Worm (Caenorhabditis elegans) whole organism, late embryonic: ENCODE results near the gene C07A9.9.

Source experiments
- C08G9.2 ChIP-seq: sonication (generic microtip); optimal IDR thresholded peaks from 2 replicates; lab custom pipeline; 2016; ENCODE audit warnings: mild to moderate bottlenecking, missing genetic modification characterization, moderate library complexity, missing compliant biosample characterization
- K02D7.2 ChIP-seq: sonication (generic microtip); optimal IDR thresholded peaks from 2 replicates; lab custom pipeline; 2017; ENCODE audit warnings: mild to moderate bottlenecking, missing genetic modification characterization, missing compliant biosample characterization
- Y22D7AL.16 ChIP-seq: sonication (generic microtip); optimal IDR thresholded peaks from 2 replicates; lab custom pipeline; 2016; ENCODE audit warnings: missing genetic modification characterization, missing compliant biosample characterization
- ceh-14 ChIP-seq: sonication (generic microtip); optimal IDR thresholded peaks from 2 replicates; lab custom pipeline; 2016; ENCODE audit warnings: missing genotype, missing genetic modification characterization, missing compliant biosample characterization
- ceh-18 ChIP-seq: sonication (generic microtip); optimal IDR thresholded peaks from 2 replicates; lab custom pipeline; 2016; ENCODE audit warnings: missing genetic modification characterization, missing compliant biosample characterization
- ceh-19 ChIP-seq: fragments of 200-800 bp; sonication (Bioruptor generic); optimal IDR thresholded peaks from 2 replicates; lab custom pipeline; 2018; ENCODE audit warnings: mild to moderate bottlenecking, missing genetic modification characterization, missing compliant biosample characterization
- ceh-2 ChIP-seq: sonication (generic microtip); optimal IDR thresholded peaks from 2 replicates; lab custom pipeline; 2016; ENCODE audit warnings: missing genotype, missing genetic modification characterization, missing compliant biosample characterization
- ceh-22 ChIP-seq: sonication (generic microtip); optimal IDR thresholded peaks from 2 replicates; lab custom pipeline; 2017; ENCODE audit warnings: missing biosample characterization, missing genetic modification characterization
- ceh-24 ChIP-seq: sonication (generic microtip); optimal IDR thresholded peaks from 2 replicates; lab custom pipeline; 2016; ENCODE audit warnings: mild to moderate bottlenecking, missing genetic modification characterization, missing compliant biosample characterization
- ceh-30 ChIP-seq: fragments of 150-350 bp; optimal IDR thresholded peaks from 2 replicates; lab custom pipeline; 2014; ENCODE audit warnings: missing biosample characterization, missing genetic modification characterization
- ceh-31 ChIP-seq: sonication (generic microtip); optimal IDR thresholded peaks from 2 replicates; lab custom pipeline; 2016; ENCODE audit warnings: missing genetic modification characterization, missing compliant biosample characterization
- ceh-34 ChIP-seq: sonication (generic microtip); optimal IDR thresholded peaks from 2 replicates; lab custom pipeline; 2016; ENCODE audit warnings: mild to moderate bottlenecking, missing genetic modification characterization, missing compliant biosample characterization
- ceh-6 ChIP-seq: fragments of 200-800 bp; sonication (Bioruptor generic); optimal IDR thresholded peaks from 2 replicates; lab custom pipeline; 2018; ENCODE audit warnings: mild to moderate bottlenecking, missing genetic modification characterization, missing compliant biosample characterization
- ceh-9 ChIP-seq: sonication (generic microtip); optimal IDR thresholded peaks from 2 replicates; lab custom pipeline; 2016; ENCODE audit warnings: mild to moderate bottlenecking, missing genetic modification characterization, inconsistent platforms, missing compliant biosample characterization
- dmd-4 ChIP-seq: sonication (generic microtip); optimal IDR thresholded peaks from 2 replicates; lab custom pipeline; 2016; ENCODE audit warnings: borderline replicate concordance, missing genetic modification characterization, missing compliant biosample characterization
- dve-1 ChIP-seq: sonication (generic microtip); optimal IDR thresholded peaks from 2 replicates; lab custom pipeline; 2017; ENCODE audit warnings: antibody characterized with exemption, mild to moderate bottlenecking, missing genetic modification characterization, missing compliant biosample characterization
- elt-2 ChIP-seq: sonication (generic microtip); optimal IDR thresholded peaks from 2 replicates; lab custom pipeline; 2016; ENCODE audit warnings: missing genetic modification reagents, missing genetic modification characterization, missing compliant biosample characterization
- elt-4 ChIP-seq: sonication (generic microtip); optimal IDR thresholded peaks from 2 replicates; lab custom pipeline; 2016; ENCODE audit warnings: missing genetic modification characterization, missing compliant biosample characterization
- fkh-10 ChIP-seq: fragments of 150-350 bp; optimal IDR thresholded peaks from 2 replicates; lab custom pipeline; 2014; ENCODE audit warnings: missing biosample characterization, missing genetic modification reagents, missing genetic modification characterization
- fkh-6 ChIP-seq: sonication (generic microtip); optimal IDR thresholded peaks from 2 replicates; lab custom pipeline; 2016; ENCODE audit warnings: missing genetic modification characterization, missing compliant biosample characterization
- pax-1 ChIP-seq: fragments of 150-350 bp; optimal IDR thresholded peaks from 2 replicates; lab custom pipeline; 2014; ENCODE audit warnings: missing biosample characterization, missing genetic modification characterization
- pros-1 ChIP-seq: fragments of 150-350 bp; optimal IDR thresholded peaks from 2 replicates; lab custom pipeline; 2014; ENCODE audit warnings: missing biosample characterization, missing genetic modification reagents, missing genetic modification characterization
- ref-2 ChIP-seq: sonication (generic microtip); optimal IDR thresholded peaks from 2 replicates; lab custom pipeline; 2016; ENCODE audit warnings: missing genetic modification characterization, missing compliant biosample characterization
- rnt-1 ChIP-seq: sonication (generic microtip); optimal IDR thresholded peaks from 2 replicates; lab custom pipeline; 2016; ENCODE audit warnings: missing genetic modification characterization, missing compliant biosample characterization
- ttx-3 ChIP-seq: sonication (generic microtip); optimal IDR thresholded peaks from 2 replicates; lab custom pipeline; 2016; ENCODE audit warnings: missing genetic modification reagents, missing genetic modification characterization, missing compliant biosample characterization
- unc-3 ChIP-seq, 2 experiments: fragments of 200-800 bp in 1 of 2; sonication (Bioruptor generic) in 1 of 2; sonication (generic microtip) in 1 of 2; conservative IDR thresholded peaks in 1 of 2; optimal IDR thresholded peaks in 1 of 2; 2 replicates each; pipeline versions ENCODE4 v1.3.6 to Lab custom; 2016 to 2022; ENCODE audit warnings: missing compliant biosample characterization in 2 of 2, missing genetic modification characterization in 2 of 2, missing genetic modification reagents in 1 of 2

C07A9.9 gene

DNA sequence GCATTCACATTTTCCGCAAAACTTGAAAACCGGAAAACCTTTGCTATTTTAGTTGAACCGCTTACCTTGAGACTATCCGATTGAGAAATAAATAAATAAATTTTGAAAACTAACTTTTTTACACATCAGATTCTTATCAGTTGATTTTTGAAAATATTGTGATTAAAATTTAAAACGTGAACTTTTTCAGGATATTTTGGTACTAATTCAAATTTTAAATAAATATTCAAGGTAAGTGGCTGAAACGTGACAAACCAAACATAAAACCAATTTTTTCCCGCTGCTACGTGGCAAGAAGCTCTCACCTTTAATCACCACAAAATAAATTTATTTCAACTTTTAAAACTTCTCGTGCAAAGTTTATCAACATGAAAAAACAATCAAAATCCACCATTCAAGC is 15.6 kb downstream of the C07A9.9 start, which contains the start of gene C15H7.3 (continued):
- TF ChIP-seq fkh-10 (GFP tag; lab: Kevin White, UChicago), result no peak
- no peak for TF ChIP-seq fkh-6 (tag; lab: Kevin White, UChicago)
- TF ChIP-seq, all 69 proteins: peak for 0

DNA sequence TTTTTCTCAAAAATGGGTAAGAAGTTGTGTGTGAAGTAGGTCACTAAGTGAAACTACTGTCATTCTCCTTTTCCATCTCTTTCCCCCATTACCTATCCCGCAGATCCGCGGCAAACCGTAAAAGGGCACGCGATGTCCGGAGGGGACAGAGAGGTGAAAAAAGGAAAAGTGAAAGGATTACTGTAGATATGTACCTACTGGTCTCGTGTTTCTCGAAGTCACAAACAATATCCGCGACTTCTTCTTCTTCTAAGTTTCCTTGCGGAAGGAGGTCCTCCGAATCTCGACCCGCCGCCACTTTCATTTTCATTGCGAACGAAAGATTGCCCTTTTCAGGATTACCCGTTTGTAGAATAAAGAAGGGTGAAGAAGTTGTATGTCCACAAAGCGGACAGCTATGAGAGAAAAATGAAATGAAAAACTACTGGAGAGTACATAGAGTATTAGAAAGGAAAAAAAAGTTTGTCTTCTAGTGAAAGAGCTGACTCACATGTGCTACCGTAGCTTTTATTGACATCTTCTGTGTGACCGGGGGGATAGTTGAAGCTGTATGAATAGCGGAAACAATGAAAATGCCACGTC is 20.9 kb downstream of the C07A9.9 start:
- TF ChIP-seq ceh-6 (GFP tag; lab: Kevin White, UChicago), result no peak
- peak; percentile 67 for TF ChIP-seq ref-2
- TF ChIP-seq, all 69 proteins: peak for 1

DNA sequence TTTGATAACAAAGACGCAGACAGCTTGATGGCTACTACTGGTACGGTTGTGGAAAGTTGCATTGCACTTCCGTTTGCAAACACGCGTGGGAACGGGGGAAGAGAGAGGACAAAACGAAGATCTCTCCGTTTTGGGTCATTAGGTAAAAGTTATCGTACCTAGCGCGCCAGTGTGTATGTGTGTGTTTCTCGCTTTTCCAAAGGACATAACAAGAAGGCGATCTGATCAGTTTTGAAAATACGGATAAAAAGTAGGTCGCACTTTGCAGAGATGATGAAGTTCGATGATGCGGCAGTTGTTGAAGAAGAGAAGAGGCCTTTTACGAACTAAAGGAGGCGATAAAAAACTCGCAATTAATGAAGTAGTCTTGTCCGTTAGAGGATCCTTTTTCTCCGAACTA is 22.3 kb downstream of the C07A9.9 start:
- no peak for TF ChIP-seq ref-2
- TF ChIP-seq ceh-6 (GFP tag; lab: Kevin White, UChicago), result no peak
- TF ChIP-seq elt-4 (tag; lab: Kevin White, UChicago), result no peak
- no peak for TF ChIP-seq ceh-22
- TF ChIP-seq rnt-1 (tag; lab: Kevin White, UChicago), result no peak
- no peak for TF ChIP-seq ttx-3 (tag; lab: Kevin White, UChicago)
- no peak for TF ChIP-seq ceh-24
- TF ChIP-seq pros-1 (tag; lab: Kevin White, UChicago), result no peak
- no peak for TF ChIP-seq ceh-19 (GFP tag; lab: Kevin White, UChicago)
- TF ChIP-seq unc-3 (GFP tag; conservative IDR thresholded peaks at IDR 0.05; lab: Robert Waterston, UW), result no peak
- TF ChIP-seq unc-3 (tag; optimal IDR thresholded peaks at IDR 0.05; lab: Kevin White, UChicago), result no peak
- no peak for TF ChIP-seq Y22D7AL.16 (tag; lab: Kevin White, UChicago)
- no peak for TF ChIP-seq ceh-9 (tag; lab: Kevin White, UChicago)
- TF ChIP-seq ceh-30 (tag; lab: Kevin White, UChicago), result no peak
- no peak for TF ChIP-seq dve-1 (tag; lab: Kevin White, UChicago)
- no peak for TF ChIP-seq pax-1 (tag; lab: Kevin White, UChicago)
- TF ChIP-seq dmd-4 (tag; lab: Kevin White, UChicago), result no peak
- TF ChIP-seq ceh-14 (tag; lab: Kevin White, UChicago), result no peak
- TF ChIP-seq, all 69 proteins: peak for 0

DNA sequence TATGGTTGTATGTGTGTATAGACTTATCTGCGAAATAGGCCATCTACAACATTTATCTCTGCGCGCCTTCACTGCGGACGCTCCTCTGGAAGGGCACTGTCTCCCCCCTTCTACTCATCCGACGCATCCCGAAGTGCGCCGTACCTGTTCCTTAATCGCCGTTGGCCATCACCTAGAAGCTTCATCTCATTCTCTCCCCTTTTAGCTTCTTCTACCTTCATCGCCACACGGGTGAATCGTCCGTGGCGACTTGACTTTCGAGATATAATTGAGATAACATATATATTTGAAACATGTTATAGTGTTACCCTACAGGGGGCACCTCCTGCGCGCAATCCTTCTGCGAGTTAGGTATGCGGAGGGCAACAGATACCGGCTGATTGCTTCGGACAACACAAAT is 25.3 kb downstream of the C07A9.9 start:
- TF ChIP-seq ceh-24 (no peak), dmd-4 (tag; lab: Kevin White, UChicago) (no peak), elt-4 (tag; lab: Kevin White, UChicago) (no peak), ceh-31 (peak; percentile 8), rnt-1 (tag; lab: Kevin White, UChicago) (peak; percentile 58), ceh-9 (tag; lab: Kevin White, UChicago) (no peak)

DNA sequence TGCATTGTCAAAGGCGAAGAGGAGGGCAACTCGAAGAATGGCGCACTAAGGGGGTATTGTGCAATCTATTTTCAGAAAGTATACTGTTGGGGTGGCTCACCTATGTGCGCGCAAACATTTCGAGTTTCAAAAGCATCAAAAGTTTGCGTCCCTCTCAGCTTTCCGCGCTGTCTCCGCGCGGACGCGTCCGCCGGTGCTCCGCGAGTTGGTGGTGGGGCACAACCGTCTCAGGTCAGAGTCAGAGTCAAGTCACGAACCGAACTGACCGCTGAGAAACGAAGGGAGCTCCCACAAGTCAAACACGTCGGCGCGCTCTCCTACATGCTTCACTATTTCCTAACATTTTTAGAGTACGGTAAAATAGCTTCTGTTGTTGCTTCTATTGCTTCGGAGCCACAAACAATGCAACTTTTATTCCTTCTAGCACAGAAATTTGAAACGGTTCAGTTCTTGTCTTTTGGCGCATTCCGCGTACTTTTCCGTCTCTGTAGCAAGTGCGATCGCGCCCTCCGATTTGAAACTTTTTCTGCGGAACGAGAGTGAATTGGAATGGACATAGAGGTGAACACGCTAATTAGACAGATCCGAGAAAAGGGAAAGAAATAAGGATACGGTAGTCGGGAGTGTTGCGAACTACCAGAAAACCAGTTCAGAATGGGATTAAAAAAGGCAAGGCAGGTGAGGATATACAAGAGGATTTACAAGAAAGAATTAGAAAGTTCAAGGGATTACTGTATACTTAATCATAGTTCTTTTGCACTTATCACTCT is 28.0 kb downstream of the C07A9.9 start:
- peak; percentile 19 for TF ChIP-seq ceh-2
- TF ChIP-seq ceh-18 (tag; lab: Kevin White, UChicago), result no peak

DNA sequence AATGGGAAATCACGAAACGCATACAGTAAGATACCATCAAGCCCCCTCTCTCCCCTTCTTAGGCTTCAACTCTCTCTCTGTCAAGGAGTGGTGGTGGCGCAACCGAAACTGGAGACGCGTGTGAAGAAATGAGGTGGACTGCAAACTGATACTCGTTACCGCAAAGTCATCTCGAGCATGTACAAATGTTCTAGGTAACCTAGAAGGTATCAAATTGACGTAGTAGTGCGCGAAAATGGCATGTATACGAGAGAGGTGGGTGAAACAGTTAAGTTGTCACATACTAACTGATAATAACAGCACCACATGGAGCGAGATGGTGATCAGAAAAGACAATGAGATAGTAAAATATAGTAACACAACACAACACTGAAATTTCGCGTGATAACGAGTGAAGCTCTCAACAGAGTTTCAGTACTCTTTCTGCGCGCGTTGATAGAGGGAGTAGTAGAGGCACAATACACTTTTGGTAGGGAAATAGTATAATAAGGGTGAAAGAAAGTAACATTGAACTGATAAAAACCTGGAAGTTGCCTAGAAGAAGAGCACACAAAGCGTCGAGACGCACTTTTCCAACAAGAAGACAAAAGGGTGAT is 29.2 kb downstream of the C07A9.9 start:
- TF ChIP-seq ceh-19 (GFP tag; lab: Kevin White, UChicago), result peak; percentile 40
- TF ChIP-seq C08G9.2 (tag; lab: Kevin White, UChicago), result no peak
- TF ChIP-seq ceh-34, result peak; percentile 8
- peak; percentile 1 for TF ChIP-seq elt-2 (tag; lab: Kevin White, UChicago)

DNA sequence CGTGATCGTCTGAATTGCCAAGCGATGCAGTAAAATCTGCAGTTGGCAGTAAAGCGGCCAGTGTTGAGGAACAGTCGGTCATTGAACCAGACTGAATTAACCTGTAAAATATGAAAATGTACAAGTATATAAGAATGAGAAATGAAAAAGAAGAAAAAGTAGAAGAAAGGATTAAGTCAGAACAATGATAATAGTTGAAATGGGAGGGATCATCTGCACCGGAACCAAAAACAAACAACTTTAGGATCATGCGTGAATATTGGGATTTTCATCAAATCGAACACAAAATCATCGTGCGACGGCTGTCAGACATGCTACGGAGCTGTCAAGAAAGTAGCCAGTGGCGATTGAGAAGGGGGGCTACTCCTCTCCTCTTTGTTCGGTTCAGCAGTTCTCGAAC is 30.4 kb downstream of the C07A9.9 start, which contains the start of gene gei-13:
Gene gei-13 (minus strand): TSS at position 101 of the 400 bp plus-strand sequence.
- no peak for TF ChIP-seq K02D7.2 (tag; lab: Kevin White, UChicago)
- TF ChIP-seq elt-2 (tag; lab: Kevin White, UChicago), result no peak
- TF ChIP-seq ceh-6 (GFP tag; lab: Kevin White, UChicago), result no peak
- no peak for TF ChIP-seq ceh-18 (tag; lab: Kevin White, UChicago)
- TF ChIP-seq Y22D7AL.16 (tag; lab: Kevin White, UChicago), result no peak
- no peak for TF ChIP-seq ceh-14 (tag; lab: Kevin White, UChicago)
